Worm (Caenorhabditis elegans): ENCODE results near the gene K12H6.10.

DNA sequence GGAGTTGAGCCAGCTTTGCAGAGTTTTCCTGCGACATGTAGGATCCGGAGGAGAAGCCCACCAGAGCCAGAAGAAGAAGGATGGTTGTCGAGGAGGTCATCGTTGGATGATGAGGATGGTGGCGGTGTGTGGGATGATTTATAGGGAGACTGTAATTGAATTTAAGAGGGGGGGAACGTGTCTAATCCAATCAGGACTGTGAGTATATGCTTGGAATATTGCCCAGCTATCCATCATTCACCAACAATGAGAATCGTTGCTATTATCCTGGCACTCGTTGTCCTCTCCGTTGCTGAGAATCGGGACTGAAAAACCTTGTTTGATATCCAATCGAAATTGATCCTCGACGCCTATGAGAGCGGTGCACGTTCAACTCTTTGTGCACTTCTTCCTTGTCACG lies 3.4 kb downstream of the K12H6.10 start, which contains the start of gene K12H6.5:
- TF ChIP-seq unc-62 (GFP tag; optimal IDR thresholded peaks at IDR 0.05) = no peak
- TF ChIP-seq snpc-4 (tag; optimal IDR thresholded peaks at IDR 0.05) = no peak
- TF ChIP-seq elt-3 (tag; optimal IDR thresholded peaks at IDR 0.05) = no peak
- no peak for TF ChIP-seq lsy-2 (tag; optimal IDR thresholded peaks at IDR 0.05)
- TF ChIP-seq nhr-237 (tag; optimal IDR thresholded peaks at IDR 0.05) = no peak

All from whole organism, mixed stage, embryonic.